Fruit fly (Drosophila melanogaster): Measurements from ENCODE around the gene Prps.

The Prps gene

dm6 chr3L:9704162-9704748 is 7.8 kb upstream of the Prps start, which contains the start of gene CG16711 (continued):
- TF ChIP-seq ken (GFP tag; IDR thresholded peaks at IDR 0.05) (no peak), onecut (GFP tag; IDR thresholded peaks at IDR 0.05) (peak; percentile 95), dati (GFP tag; IDR thresholded peaks at IDR 0.05) (no peak), CG12744 (GFP tag; optimal IDR thresholded peaks at IDR 0.05) (no peak), CG3163 (GFP tag; optimal IDR thresholded peaks at IDR 0.05) (no peak), CG8290 (GFP tag; optimal IDR thresholded peaks at IDR 0.05) (no peak), CG8290 (tag; optimal IDR thresholded peaks at IDR 0.05) (no peak), Optix (GFP tag; IDR thresholded peaks at IDR 0.05) (no peak), nerfin-2 (GFP tag; IDR thresholded peaks at IDR 0.05; ENCODE audit: partially characterized antibody) (peak; percentile 95), CG12659 (GFP tag; optimal IDR thresholded peaks at IDR 0.05) (peak; percentile 18), C15 (GFP tag; IDR thresholded peaks at IDR 0.05) (no peak), Elba2 (GFP tag; optimal IDR thresholded peaks at IDR 0.05) (peak; percentile 40), CG2120 (GFP tag; optimal IDR thresholded peaks at IDR 0.05) (no peak), ac (GFP tag; optimal IDR thresholded peaks at IDR 0.05) (no peak), CG12391 (tag; optimal IDR thresholded peaks at IDR 0.05) (no peak), NK7.1 (GFP tag; optimal IDR thresholded peaks at IDR 0.05) (no peak), wor (GFP tag; IDR thresholded peaks at IDR 0.05) (no peak), ind (GFP tag; optimal IDR thresholded peaks at IDR 0.05) (no peak), usp (GFP tag; optimal IDR thresholded peaks at IDR 0.05) (no peak), CG11247 (GFP tag; IDR thresholded peaks at IDR 0.05) (no peak), CG6254 (GFP tag; optimal IDR thresholded peaks at IDR 0.05) (no peak), CG7357 (GFP tag; IDR thresholded peaks at IDR 0.05) (no peak), CG6272 (GFP tag; IDR thresholded peaks at IDR 0.05) (no peak), Dad (GFP tag; optimal IDR thresholded peaks at IDR 0.05) (no peak), Fer2 (tag; optimal IDR thresholded peaks at IDR 0.05) (no peak), Spps (tag; optimal IDR thresholded peaks at IDR 0.05) (no peak), gt (GFP tag; IDR thresholded peaks at IDR 0.05) (no peak), maf-S (GFP tag; optimal IDR thresholded peaks at IDR 0.05) (no peak), mld (GFP tag; IDR thresholded peaks at IDR 0.05; ENCODE audit: partially characterized antibody) (peak; percentile 93), CG6765 (GFP tag; optimal IDR thresholded peaks at IDR 0.05) (no peak), CG17912 (GFP tag; optimal IDR thresholded peaks at IDR 0.05) (no peak), CG4328 (GFP tag; optimal IDR thresholded peaks at IDR 0.05) (no peak), CHES-1-like (GFP tag; optimal IDR thresholded peaks at IDR 0.05) (no peak), Bteb2 (GFP tag; optimal IDR thresholded peaks at IDR 0.05) (no peak), tx (GFP tag; optimal IDR thresholded peaks at IDR 0.05) (no peak), CG11093 (GFP tag; IDR thresholded peaks at IDR 0.05) (no peak), HLH3B (GFP tag; IDR thresholded peaks at IDR 0.05) (no peak), CG15696 (tag; optimal IDR thresholded peaks at IDR 0.05) (no peak), otp (GFP tag; IDR thresholded peaks at IDR 0.05) (no peak), ase (GFP tag; IDR thresholded peaks at IDR 0.05) (no peak), ham (GFP tag; IDR thresholded peaks at IDR 0.05) (no peak), CG43689 (GFP tag; IDR thresholded peaks at IDR 0.05) (no peak), CG10147 (GFP tag; optimal IDR thresholded peaks at IDR 0.05) (peak; percentile 3), CG32772 (GFP tag; IDR thresholded peaks at IDR 0.05) (no peak), nerfin-1 (tag; optimal IDR thresholded peaks at IDR 0.05) (no peak), ranshi (GFP tag; IDR thresholded peaks at IDR 0.05) (no peak), btn (GFP tag; optimal IDR thresholded peaks at IDR 0.05) (no peak), Nf-YA (GFP tag; IDR thresholded peaks at IDR 0.05) (0 out of 2 replicates have a peak, but pooled peaks have one; percentile 6), gfzf (GFP tag; optimal IDR thresholded peaks at IDR 0.05) (peak; percentile 40), run (tag; optimal IDR thresholded peaks at IDR 0.05) (no peak), CG17361 (GFP tag; IDR thresholded peaks at IDR 0.05) (no peak), gsb-n (tag; optimal IDR thresholded peaks at IDR 0.05) (no peak), z (GFP tag; IDR thresholded peaks at IDR 0.05) (no peak)

Measured in whole organism, embryonic.